Worm (Caenorhabditis elegans): ENCODE results near the gene F31B12.4.
A peak's percentile ranks its signal among the peaks of the same experiment; 100 is the strongest.

The F31B12.4 gene

ce11 chrX:10851202-10851601 lies 46.7 kb downstream of the F31B12.4 start:
- TF ChIP-seq jun-1 (tag; optimal IDR thresholded peaks at IDR 0.05) (no peak), nhr-84 (tag; optimal IDR thresholded peaks at IDR 0.05) (no peak), fkh-8 (tag; optimal IDR thresholded peaks at IDR 0.05) (no peak), dpl-1 (GFP tag; optimal IDR thresholded peaks at IDR 0.05) (no peak)

DNA sequence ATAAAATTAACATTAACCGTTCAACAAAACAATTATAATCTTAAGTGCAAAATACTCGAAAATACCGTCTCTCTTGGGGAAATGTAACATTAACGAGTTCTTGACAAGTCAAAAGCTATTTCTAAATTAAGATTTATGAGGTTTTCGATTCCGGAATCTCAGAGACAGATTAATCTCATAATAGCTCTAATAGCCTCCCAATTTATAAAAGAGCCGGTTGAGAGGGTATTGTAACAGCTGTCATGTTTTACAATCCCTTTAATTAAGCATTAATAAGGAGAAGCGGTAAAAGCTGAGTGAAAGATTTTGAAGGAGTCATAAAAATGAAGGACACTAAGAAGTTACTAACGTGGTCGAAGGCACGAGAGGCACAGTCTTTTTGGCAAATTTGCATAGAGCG lies 47.2 kb downstream of the F31B12.4 start:
- TF ChIP-seq grh-1 (GFP tag; IDR thresholded peaks at IDR 0.05) (no peak), fkh-8 (tag; optimal IDR thresholded peaks at IDR 0.05) (no peak), unc-30 (tag; optimal IDR thresholded peaks at IDR 0.05) (no peak), nhr-237 (tag; optimal IDR thresholded peaks at IDR 0.05) (no peak), alr-1 (tag; optimal IDR thresholded peaks at IDR 0.05; ENCODE audit: borderline replicate concordance) (no peak), elt-3 (tag; optimal IDR thresholded peaks at IDR 0.05) (no peak), dsc-1 (tag; optimal IDR thresholded peaks at IDR 0.05) (no peak), mep-1 (tag; optimal IDR thresholded peaks at IDR 0.05) (no peak), mef-2 (tag; optimal IDR thresholded peaks at IDR 0.05) (no peak), sptf-1 (tag; optimal IDR thresholded peaks at IDR 0.05) (no peak), C34B4.2 (tag; optimal IDR thresholded peaks at IDR 0.05) (no peak), lin-39 (tag; optimal IDR thresholded peaks at IDR 0.05) (no peak), aha-1 (tag; optimal IDR thresholded peaks at IDR 0.05) (no peak), pag-3 (tag; optimal IDR thresholded peaks at IDR 0.05; ENCODE audit: borderline replicate concordance, insufficient read depth) (no peak), sox-4 (tag; optimal IDR thresholded peaks at IDR 0.05) (no peak)

DNA sequence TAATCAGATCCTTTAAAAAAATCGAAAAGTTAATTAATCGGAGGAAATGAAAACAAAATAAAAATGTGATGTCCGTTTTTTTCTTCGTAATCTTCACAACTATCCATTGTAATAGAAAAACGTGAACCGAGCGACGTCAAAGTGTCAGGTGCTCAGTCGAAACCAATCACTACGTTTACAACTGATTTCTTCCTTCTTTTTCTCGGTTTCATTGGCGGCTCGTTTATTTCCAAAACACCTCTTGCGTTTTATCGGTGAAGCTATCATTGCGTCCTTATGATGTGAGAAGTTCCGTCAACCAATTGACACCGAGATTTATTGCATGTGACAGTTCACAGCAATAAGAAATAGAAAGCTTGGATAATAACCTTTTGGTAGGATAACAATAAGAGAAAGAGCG lies 48.7 kb downstream of the F31B12.4 start:
- TF ChIP-seq tbx-2 (tag; optimal IDR thresholded peaks at IDR 0.05) (peak; percentile 21), unc-130 (tag; optimal IDR thresholded peaks at IDR 0.05) (peak; percentile 59), rnt-1 (tag; optimal IDR thresholded peaks at IDR 0.05) (peak; percentile 80), lin-13 (GFP tag; optimal IDR thresholded peaks at IDR 0.05) (peak; percentile 2), lin-14 (GFP tag; optimal IDR thresholded peaks at IDR 0.05) (peak; percentile 81), ceh-82 (tag; optimal IDR thresholded peaks at IDR 0.05) (no peak), lin-35 (GFP tag; optimal IDR thresholded peaks at IDR 0.05) (no peak), nhr-19 (GFP tag; conservative IDR thresholded peaks at IDR 0.05) (peak; percentile 41), efl-1 (optimal IDR thresholded peaks at IDR 0.05) (no peak), efl-1 (GFP tag; optimal IDR thresholded peaks at IDR 0.05 in 1 of 2) (peak in 1 of 2 experiments; percentile 13), sptf-1 (tag; optimal IDR thresholded peaks at IDR 0.05) (no peak), fkh-4 (tag; optimal IDR thresholded peaks at IDR 0.05; ENCODE audit: borderline replicate concordance) (no peak), nhr-71 (tag; optimal IDR thresholded peaks at IDR 0.05) (peak; percentile 78), nhr-20 (tag; optimal IDR thresholded peaks at IDR 0.05) (peak; percentile 31), ceh-63 (GFP tag; optimal IDR thresholded peaks at IDR 0.05) (no peak), unc-30 (tag; optimal IDR thresholded peaks at IDR 0.05) (no peak), unc-98 (GFP tag; IDR thresholded peaks at IDR 0.05) (no peak), lsy-2 (tag; optimal IDR thresholded peaks at IDR 0.05) (peak in 1 of 2 experiments; percentile 44)

All from whole organism, L1 larva.